Fruit fly (Drosophila melanogaster): ENCODE data around the gene CG1927.

DNA sequence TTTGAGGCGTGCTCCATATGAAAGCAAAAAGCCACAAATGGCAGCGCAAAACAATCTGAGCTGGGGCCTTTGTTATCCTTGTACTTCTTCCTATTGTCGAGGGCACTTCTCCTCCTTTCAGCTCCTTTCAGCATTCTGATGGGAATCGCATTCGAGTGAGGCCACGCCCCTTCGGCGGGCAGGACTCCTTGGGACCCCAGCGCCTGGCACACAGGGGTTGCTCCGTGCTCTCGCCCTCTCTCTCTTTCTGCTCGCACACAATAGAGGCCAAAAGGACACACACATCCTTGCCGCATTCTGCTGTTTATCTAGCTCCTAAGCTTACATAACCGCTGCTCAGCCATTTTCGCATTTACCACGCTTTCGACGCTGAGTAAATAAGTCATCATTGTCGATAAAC, 49.8 kb downstream of the CG1927 start:
- TF ChIP-seq EcR (GFP tag; optimal IDR thresholded peaks at IDR 0.05) (no peak), pan (optimal IDR thresholded peaks at IDR 0.05) (no peak), usp (GFP tag; optimal IDR thresholded peaks at IDR 0.05) (no peak), CG8478 (optimal IDR thresholded peaks at IDR 0.05) (no peak)
